Fruit fly (Drosophila melanogaster) whole organism, wandering third instar larva: ENCODE data around the gene Agpat1.

ENCODE experiments used
- Abd-B ChIP-seq: fragments of >200 bp; optimal IDR thresholded peaks from 2 replicates; lab custom pipeline; 2017; ENCODE audit warnings: missing biosample characterization, missing genetic modification characterization
- CG32264 ChIP-seq: fragments of 200-800 bp; sonication (Bioruptor generic); optimal IDR thresholded peaks from 2 replicates; lab custom pipeline; 2016; ENCODE audit warnings: missing biosample characterization, missing genetic modification characterization
- CG9705 ChIP-seq: fragments of 200-800 bp; sonication (Bioruptor generic); optimal IDR thresholded peaks from 2 replicates; lab custom pipeline; 2018; ENCODE audit warnings: missing biosample characterization, mild to moderate bottlenecking, missing genetic modification characterization
- CrebA ChIP-seq: fragments of 200-800 bp; sonication (Bioruptor generic); optimal IDR thresholded peaks from 2 replicates; lab custom pipeline; 2016; ENCODE audit warnings: missing biosample characterization, mild to moderate bottlenecking, missing genetic modification characterization, borderline replicate concordance
- Dfd ChIP-seq: fragments of >200 bp; optimal IDR thresholded peaks from 2 replicates; lab custom pipeline; 2017; ENCODE audit warnings: missing biosample characterization, missing genetic modification characterization
- Dif ChIP-seq: fragments of 200-275, 200-300 bp; sonication (Bioruptor generic); optimal IDR thresholded peaks from 2 replicates; lab custom pipeline; 2018; ENCODE audit warnings: missing biosample characterization, missing genetic modification characterization; ENCODE audit not compliant: partially characterized antibody
- GATAd ChIP-seq: sonication (Bioruptor generic); optimal IDR thresholded peaks from 2 replicates; lab custom pipeline; 2016; ENCODE audit warnings: missing biosample characterization, missing genetic modification characterization
- HLH106 ChIP-seq: fragments of 200-800 bp; optimal IDR thresholded peaks from 3 replicates; lab custom pipeline; 2019; ENCODE audit warnings: missing biosample characterization, mild to moderate bottlenecking, missing genetic modification characterization, moderate library complexity
- Hnf4 ChIP-seq: fragments of 200-800 bp; sonication (Bioruptor generic); optimal IDR thresholded peaks from 2 replicates; lab custom pipeline; 2016; ENCODE audit warnings: missing biosample characterization, mild to moderate bottlenecking, missing genetic modification characterization
- Hr78 ChIP-seq: fragments of >200 bp; optimal IDR thresholded peaks from 2 replicates; lab custom pipeline; 2017; ENCODE audit warnings: missing biosample characterization, missing genetic modification characterization
- Hr83 ChIP-seq: fragments of 200-300 bp; sonication (Bioruptor generic); optimal IDR thresholded peaks from 2 replicates; lab custom pipeline; 2016; ENCODE audit warnings: missing biosample characterization, mild to moderate bottlenecking, missing genetic modification characterization, moderate library complexity; ENCODE audit not compliant: poor library complexity, severe bottlenecking
- Jra ChIP-seq: sonication (Bioruptor generic); optimal IDR thresholded peaks from 2 replicates; lab custom pipeline; 2016; ENCODE audit warnings: missing biosample characterization, missing genetic modification characterization
- Mio ChIP-seq: sonication (Bioruptor generic); optimal IDR thresholded peaks from 2 replicates; lab custom pipeline; 2016; ENCODE audit warnings: missing biosample characterization, missing genetic modification characterization
- Myc ChIP-seq: fragments of >200 bp; optimal IDR thresholded peaks from 2 replicates; lab custom pipeline; 2017
- N ChIP-seq: fragments of >200 bp; optimal IDR thresholded peaks from 2 replicates; lab custom pipeline; 2018; ENCODE audit warnings: missing biosample characterization, missing external identifiers, missing genetic modification characterization
- OdsH ChIP-seq: fragments of 200-800 bp; sonication (Bioruptor generic); optimal IDR thresholded peaks from 2 replicates; lab custom pipeline; 2016; ENCODE audit warnings: missing biosample characterization, mild to moderate bottlenecking, missing genetic modification characterization
- Rel ChIP-seq, 2 experiments: fragments of 200-800 bp; sonication (Bioruptor generic) in 1 of 2; optimal IDR thresholded peaks; 2 replicates in 1 of 2; 3 replicates in 1 of 2; lab custom pipeline; 2016 to 2019; ENCODE audit warnings: mild to moderate bottlenecking in 2 of 2, missing biosample characterization in 2 of 2, missing genetic modification characterization in 2 of 2, moderate library complexity in 1 of 2
- Sp1 ChIP-seq: fragments of 200-800 bp; sonication (Bioruptor generic); optimal IDR thresholded peaks from 3 replicates; lab custom pipeline; 2019; ENCODE audit warnings: missing biosample characterization, mild to moderate bottlenecking, missing genetic modification characterization, moderate library complexity
- Vsx2 ChIP-seq: fragments of 200-300, 225-300 bp; sonication (Bioruptor generic); optimal IDR thresholded peaks from 2 replicates; lab custom pipeline; 2018; ENCODE audit warnings: missing biosample characterization, missing genetic modification characterization; ENCODE audit not compliant: partially characterized antibody
- br ChIP-seq: fragments of 200-800 bp; sonication (Bioruptor generic); optimal IDR thresholded peaks from 2 replicates; lab custom pipeline; 2016; ENCODE audit warnings: missing biosample characterization, missing genetic modification characterization
- brk ChIP-seq: fragments of 200-800 bp; sonication (Bioruptor generic); optimal IDR thresholded peaks from 2 replicates; lab custom pipeline; 2016; ENCODE audit warnings: missing biosample characterization, mild to moderate bottlenecking, missing genetic modification characterization
- dl ChIP-seq, 2 experiments: fragments of 175-275, 200-275 bp in 1 of 2; fragments of 200-275 bp in 1 of 2; sonication (Bioruptor generic); optimal IDR thresholded peaks; lab custom pipeline; 2018; ENCODE audit warnings: mild to moderate bottlenecking in 2 of 2, missing biosample characterization in 2 of 2, missing genetic modification characterization in 2 of 2, moderate library complexity in 2 of 2; ENCODE audit not compliant: partially characterized antibody in 2 of 2, insufficient read depth in 1 of 2
- dmrt93B ChIP-seq: fragments of 200-800 bp; sonication (Bioruptor generic); optimal IDR thresholded peaks from 2 replicates; lab custom pipeline; 2018; ENCODE audit warnings: missing biosample characterization, mild to moderate bottlenecking, missing genetic modification characterization
- dsf ChIP-seq: sonication (Bioruptor generic); optimal IDR thresholded peaks from 2 replicates; lab custom pipeline; 2016; ENCODE audit warnings: missing biosample characterization, missing genetic modification characterization, borderline replicate concordance
- ey ChIP-seq: fragments of 200-800 bp; sonication (Bioruptor generic); optimal IDR thresholded peaks from 2 replicates; lab custom pipeline; 2016; ENCODE audit warnings: missing biosample characterization, missing genetic modification characterization
- foxo ChIP-seq, 2 experiments: fragments of 200-800 bp; sonication (Bioruptor generic); optimal IDR thresholded peaks; 2 replicates in 1 of 2; 3 replicates in 1 of 2; lab custom pipeline; 2016 to 2017; ENCODE audit warnings: missing biosample characterization in 2 of 2, missing genetic modification characterization in 2 of 2
- fru ChIP-seq: fragments of 200-800 bp; sonication (Bioruptor generic); optimal IDR thresholded peaks from 3 replicates; lab custom pipeline; 2016; ENCODE audit warnings: missing biosample characterization, mild to moderate bottlenecking, missing genetic modification characterization
- h ChIP-seq: fragments of 200-800 bp; sonication (Bioruptor generic); optimal IDR thresholded peaks from 3 replicates; lab custom pipeline; 2016; ENCODE audit warnings: missing biosample characterization, mild to moderate bottlenecking, missing genetic modification characterization
- jim ChIP-seq: fragments of 175-275, 200-325 bp; sonication (Bioruptor generic); optimal IDR thresholded peaks from 2 replicates; lab custom pipeline; 2016; ENCODE audit warnings: missing biosample characterization, mild to moderate bottlenecking, missing genetic modification characterization
- lola ChIP-seq: fragments of >200 bp; optimal IDR thresholded peaks from 2 replicates; lab custom pipeline; 2017; ENCODE audit warnings: missing biosample characterization, missing genetic modification characterization
- pan ChIP-seq: fragments of >200 bp; optimal IDR thresholded peaks from 2 replicates; lab custom pipeline; 2017
- psq ChIP-seq: fragments of 200-800 bp; sonication (Bioruptor generic); optimal IDR thresholded peaks from 3 replicates; lab custom pipeline; 2017; ENCODE audit warnings: missing biosample characterization, mild to moderate bottlenecking, missing genetic modification characterization, moderate library complexity
- rgr ChIP-seq: fragments of 200-800 bp; sonication (Bioruptor generic); optimal IDR thresholded peaks from 3 replicates; lab custom pipeline; 2016; ENCODE audit warnings: missing biosample characterization, mild to moderate bottlenecking, missing genetic modification characterization
- sage ChIP-seq: fragments of 200-800 bp; sonication (Bioruptor generic); optimal IDR thresholded peaks from 2 replicates; lab custom pipeline; 2016; ENCODE audit warnings: missing biosample characterization, mild to moderate bottlenecking, missing genetic modification characterization
- sv ChIP-seq: fragments of 200-800 bp; sonication (Bioruptor generic); optimal IDR thresholded peaks from 3 replicates; lab custom pipeline; 2016; ENCODE audit warnings: missing biosample characterization, missing genetic modification characterization
- tai ChIP-seq: sonication (Bioruptor generic); optimal IDR thresholded peaks from 2 replicates; lab custom pipeline; 2016; ENCODE audit warnings: missing biosample characterization, missing genetic modification characterization
- usp ChIP-seq: fragments of >200 bp; optimal IDR thresholded peaks from 2 replicates; lab custom pipeline; 2017; ENCODE audit warnings: missing biosample characterization, missing genetic modification characterization
- woc ChIP-seq: sonication (Bioruptor generic); optimal IDR thresholded peaks from 2 replicates; lab custom pipeline; 2016; ENCODE audit warnings: missing biosample characterization, mild to moderate bottlenecking, missing genetic modification characterization

The Agpat1 gene

dm6 chrX:12755017-12755563, 10.0 kb upstream of the Agpat1 start:
- no peak for TF ChIP-seq Hr78
- no peak for TF ChIP-seq dsf (GFP tag; lab: Kevin White, UChicago)
- peak; percentile 97 for TF ChIP-seq psq (GFP tag; lab: Kevin White, UChicago)
- peak; percentile 95 for TF ChIP-seq ey (GFP tag; lab: Kevin White, UChicago)
- TF ChIP-seq Jra (GFP tag; lab: Kevin White, UChicago), result peak; percentile 73
- no peak for TF ChIP-seq Myc (lab: Kevin White, UChicago)
- TF ChIP-seq fru (GFP tag; lab: Kevin White, UChicago), result peak; percentile 96
- no peak for TF ChIP-seq Rel (GFP tag; optimal IDR thresholded peaks at IDR 0.05; lab: Kevin White, UChicago)
- TF ChIP-seq Rel (tag; optimal IDR thresholded peaks at IDR 0.05; lab: Kevin White, UChicago), result peak; percentile 80
- peak; percentile 83 for TF ChIP-seq dmrt93B (GFP tag; lab: Kevin White, UChicago)
- TF ChIP-seq usp (GFP tag; lab: Kevin White, UChicago), result no peak
- TF ChIP-seq CG32264, result peak; percentile 82
- TF ChIP-seq Mio (GFP tag; lab: Kevin White, UChicago), result peak; percentile 31
- peak; percentile 42 for TF ChIP-seq GATAd (GFP tag; lab: Kevin White, UChicago)
- TF ChIP-seq Vsx2 (GFP tag; lab: Kevin White, UChicago), result peak; percentile 32
- peak; percentile 73 for TF ChIP-seq Dif (GFP tag; lab: Kevin White, UChicago)
- peak; percentile 34 for TF ChIP-seq CrebA (GFP tag; lab: Kevin White, UChicago)
- TF ChIP-seq pan (lab: Kevin White, UChicago), result no peak
- TF ChIP-seq Hr83 (GFP tag; lab: Kevin White, UChicago), result peak; percentile 51
- peak; percentile 90 for TF ChIP-seq OdsH (GFP tag; lab: Kevin White, UChicago)
- peak; percentile 97 for TF ChIP-seq woc (GFP tag; lab: Kevin White, UChicago)
- peak; percentile 91 for TF ChIP-seq rgr (GFP tag; lab: Kevin White, UChicago)
- peak; percentile 81 for TF ChIP-seq sage
- TF ChIP-seq HLH106 (tag; lab: Kevin White, UChicago), result peak; percentile 96
- TF ChIP-seq lola (GFP tag; lab: Kevin White, UChicago), result no peak
- peak; percentile 70 to 96 for TF ChIP-seq foxo (GFP tag; optimal IDR thresholded peaks at IDR 0.05; lab: Kevin White, UChicago)
- TF ChIP-seq sv (GFP tag; lab: Kevin White, UChicago), result no peak
- no peak for TF ChIP-seq Abd-B (GFP tag; lab: Kevin White, UChicago)
- TF ChIP-seq tai (GFP tag; lab: Kevin White, UChicago), result peak; percentile 91
- no peak for TF ChIP-seq N (GFP tag; lab: Kevin White, UChicago)
- peak; percentile 85 for TF ChIP-seq Hnf4 (GFP tag; lab: Kevin White, UChicago)
- peak; percentile 6 to 70 for TF ChIP-seq dl (GFP tag; optimal IDR thresholded peaks at IDR 0.05; lab: Kevin White, UChicago; ENCODE audit: insufficient read depth in 1 of 2, partially characterized antibody in 2 of 2)
- TF ChIP-seq jim (GFP tag; lab: Kevin White, UChicago), result peak; percentile 80
- TF ChIP-seq CG9705 (GFP tag; lab: Kevin White, UChicago), result peak; percentile 89
- peak; percentile 82 for TF ChIP-seq brk (GFP tag; lab: Kevin White, UChicago)
- peak; percentile 94 for TF ChIP-seq br (GFP tag; lab: Kevin White, UChicago)
- TF ChIP-seq h, result peak; percentile 94
- TF ChIP-seq Sp1 (GFP tag; lab: Kevin White, UChicago), result peak; percentile 96
- TF ChIP-seq Dfd (GFP tag; lab: Kevin White, UChicago), result no peak

dm6 chrX:12755600-12756373, 9.3 kb upstream of the Agpat1 start:
- peak; percentile 28 for TF ChIP-seq h
- TF ChIP-seq CG9705 (GFP tag; lab: Kevin White, UChicago), result no peak
- TF ChIP-seq dsf (GFP tag; lab: Kevin White, UChicago), result no peak
- peak in 1 of 2 experiments; percentile 85 for TF ChIP-seq foxo (GFP tag; optimal IDR thresholded peaks at IDR 0.05; lab: Kevin White, UChicago)
- no peak for TF ChIP-seq GATAd (GFP tag; lab: Kevin White, UChicago)
- no peak for TF ChIP-seq CG32264
- no peak for TF ChIP-seq woc (GFP tag; lab: Kevin White, UChicago)
- no peak for TF ChIP-seq Vsx2 (GFP tag; lab: Kevin White, UChicago)
- TF ChIP-seq Myc (lab: Kevin White, UChicago), result no peak
- peak; percentile 60 for TF ChIP-seq jim (GFP tag; lab: Kevin White, UChicago)
- no peak for TF ChIP-seq Hnf4 (GFP tag; lab: Kevin White, UChicago)
- peak; percentile 69 for TF ChIP-seq ey (GFP tag; lab: Kevin White, UChicago)
- no peak for TF ChIP-seq usp (GFP tag; lab: Kevin White, UChicago)
- TF ChIP-seq Hr83 (GFP tag; lab: Kevin White, UChicago), result peak; percentile 33
- no peak for TF ChIP-seq Jra (GFP tag; lab: Kevin White, UChicago)
- no peak for TF ChIP-seq brk (GFP tag; lab: Kevin White, UChicago)
- TF ChIP-seq sage, result no peak
- TF ChIP-seq Hr78, result no peak
- peak; percentile 80 for TF ChIP-seq OdsH (GFP tag; lab: Kevin White, UChicago)
- peak; percentile 80 for TF ChIP-seq HLH106 (tag; lab: Kevin White, UChicago)
- peak; percentile 70 for TF ChIP-seq fru (GFP tag; lab: Kevin White, UChicago)
- no peak for TF ChIP-seq N (GFP tag; lab: Kevin White, UChicago)
- no peak for TF ChIP-seq Dfd (GFP tag; lab: Kevin White, UChicago)
- TF ChIP-seq sv (GFP tag; lab: Kevin White, UChicago), result peak; percentile 65
- no peak for TF ChIP-seq Mio (GFP tag; lab: Kevin White, UChicago)
- no peak for TF ChIP-seq tai (GFP tag; lab: Kevin White, UChicago)
- TF ChIP-seq dmrt93B (GFP tag; lab: Kevin White, UChicago), result peak; percentile 85
- peak; percentile 6 to 31 for TF ChIP-seq dl (GFP tag; optimal IDR thresholded peaks at IDR 0.05; lab: Kevin White, UChicago; ENCODE audit: insufficient read depth in 1 of 2, partially characterized antibody in 2 of 2)
- peak; percentile 43 for TF ChIP-seq pan (lab: Kevin White, UChicago)
- TF ChIP-seq Abd-B (GFP tag; lab: Kevin White, UChicago), result no peak
- TF ChIP-seq br (GFP tag; lab: Kevin White, UChicago), result no peak
- TF ChIP-seq CrebA (GFP tag; lab: Kevin White, UChicago), result peak; percentile 2
- peak; percentile 9 for TF ChIP-seq Dif (GFP tag; lab: Kevin White, UChicago)
- TF ChIP-seq psq (GFP tag; lab: Kevin White, UChicago), result no peak
